Worm (Caenorhabditis elegans): Measurements from ENCODE around the gene F45D3.1.

Gene F45D3.1

DNA sequence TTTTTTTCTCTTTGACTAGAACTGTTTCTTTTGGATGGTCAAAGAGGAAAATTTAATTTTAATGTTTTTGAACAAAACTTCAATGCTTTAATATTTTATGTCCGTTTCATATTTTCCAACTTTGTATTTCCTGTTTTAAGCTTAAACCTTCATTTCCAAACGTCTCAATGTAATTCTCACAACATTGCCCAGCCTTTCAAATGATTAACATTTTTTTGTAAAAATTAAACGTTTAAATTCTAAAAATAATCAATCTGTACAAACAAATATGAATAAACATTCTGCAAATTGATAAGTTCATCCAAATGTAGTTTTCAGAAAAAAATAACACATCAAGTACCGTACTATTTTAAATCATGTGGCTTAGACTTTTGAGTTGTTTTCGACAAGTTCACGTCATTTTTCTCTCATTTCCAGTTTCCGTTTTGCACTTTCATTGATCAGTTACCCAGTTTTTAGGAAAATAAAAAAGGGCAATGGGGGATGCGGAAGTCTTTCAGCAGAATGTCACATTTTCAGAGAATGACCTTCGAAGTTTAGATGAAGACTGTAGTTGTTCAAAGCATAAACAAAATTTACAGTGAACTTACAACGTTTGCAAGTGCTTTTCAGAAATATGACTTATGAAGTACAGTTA, 15.9 kb downstream of the F45D3.1 start:
- TF ChIP-seq hmg-20 (GFP tag; IDR thresholded peaks at IDR 0.05) (no peak), nhr-179 (tag; optimal IDR thresholded peaks at IDR 0.05) (no peak), madf-10 (tag; optimal IDR thresholded peaks at IDR 0.05) (no peak), ztf-6 (GFP tag; IDR thresholded peaks at IDR 0.05) (no peak)

DNA sequence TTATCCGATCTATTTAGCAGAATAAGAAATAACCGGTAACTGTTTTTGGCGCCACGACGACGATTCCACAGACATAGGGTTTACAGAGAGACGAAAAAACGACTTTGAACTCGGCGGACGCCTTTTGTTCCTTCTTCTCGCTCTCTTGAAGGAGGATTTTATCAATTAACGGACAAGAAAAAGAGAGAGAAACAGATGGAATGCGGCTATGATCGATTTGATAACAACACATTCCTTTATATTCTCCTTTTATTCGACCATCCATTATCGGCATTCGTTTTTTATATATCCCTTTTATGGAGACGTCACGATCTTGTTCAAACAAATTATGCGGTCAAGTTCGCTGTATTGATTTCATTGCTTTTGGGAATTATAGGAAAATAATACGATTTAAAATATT, 22.0 kb downstream of the F45D3.1 start:
- TF ChIP-seq sea-2 (GFP tag; IDR thresholded peaks at IDR 0.05) (no peak), ztf-26 (tag; optimal IDR thresholded peaks at IDR 0.05) (peak; percentile 18), nfyb-1 (GFP tag; IDR thresholded peaks at IDR 0.05) (peak; percentile 59; the same call in 1 of the 2 replicates), ama-1 (optimal IDR thresholded peaks at IDR 0.05) (peak; percentile 73), ama-1 (GFP tag; optimal IDR thresholded peaks at IDR 0.05) (no peak), rcor-1 (GFP tag; IDR thresholded peaks at IDR 0.05) (peak; percentile 10; the same call in 1 of the 2 replicates)

DNA sequence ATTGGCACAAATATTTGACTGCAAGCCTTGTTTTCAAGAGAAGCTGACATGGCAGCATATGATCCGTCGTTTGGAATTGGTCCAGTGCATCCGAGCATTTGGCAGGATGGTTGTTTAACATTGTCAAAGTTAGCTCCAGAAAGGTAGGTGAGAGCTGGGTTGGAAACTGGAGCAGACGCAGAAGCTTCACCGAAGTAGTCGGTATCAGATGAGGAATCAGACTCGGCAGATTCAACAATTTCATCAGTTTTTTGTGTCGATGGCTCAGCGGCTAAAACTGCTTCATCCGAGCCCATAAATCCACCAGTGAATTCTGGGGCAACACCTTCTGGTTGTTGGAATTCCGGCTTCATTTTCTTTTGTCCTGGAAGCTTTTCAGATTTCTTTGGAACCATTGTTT, 22.7 kb downstream of the F45D3.1 start:
- TF ChIP-seq ama-1 (optimal IDR thresholded peaks at IDR 0.05) (peak; percentile 81), ama-1 (GFP tag; optimal IDR thresholded peaks at IDR 0.05) (no peak), mcd-1 (GFP tag; IDR thresholded peaks at IDR 0.05) (0 out of 2 replicates have a peak, but pooled peaks have one; percentile 15), chd-7 (tag; optimal IDR thresholded peaks at IDR 0.05) (peak; percentile 5), sea-2 (GFP tag; IDR thresholded peaks at IDR 0.05) (no peak)

DNA sequence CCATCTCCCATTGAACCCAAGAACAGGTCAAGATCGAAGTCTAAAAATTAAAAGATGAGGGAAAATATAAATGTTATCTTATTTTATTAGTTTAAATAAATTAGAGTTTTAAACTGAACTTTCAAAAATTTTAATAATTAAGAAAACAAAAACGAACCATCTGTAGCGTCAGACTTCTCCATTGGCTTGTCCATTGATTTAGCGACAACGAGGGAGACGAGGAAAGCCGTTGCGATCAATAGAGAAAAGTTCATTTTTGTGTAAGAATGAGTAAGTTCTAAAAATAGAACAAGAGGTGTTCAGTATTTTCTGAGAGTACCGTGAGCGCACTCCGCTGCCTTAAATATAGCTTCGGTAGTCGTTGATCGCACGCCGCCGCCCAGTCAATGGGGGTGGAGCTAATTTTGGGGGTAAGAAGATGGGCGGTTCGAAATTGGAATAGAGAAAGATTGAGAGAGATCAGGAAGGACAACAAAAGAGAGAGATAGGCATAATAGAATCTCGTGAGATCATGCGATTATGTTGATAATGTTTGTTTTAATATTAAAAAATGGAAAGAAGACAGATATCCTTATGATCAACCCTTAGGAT, 23.3 kb downstream of the F45D3.1 start, which contains the start of gene F45D3.3:
F45D3.3 (minus strand) TSS at position 350 of the 591 bp plus-strand sequence.
- TF ChIP-seq lin-26 (GFP tag; IDR thresholded peaks at IDR 0.05) (peak; percentile 39; the same call in 1 of the 2 replicates), ztf-22 (GFP tag; optimal IDR thresholded peaks at IDR 0.05) (no peak), lag-1 (GFP tag; IDR thresholded peaks at IDR 0.05) (no peak), hmg-20 (GFP tag; IDR thresholded peaks at IDR 0.05) (no peak), aptf-3 (GFP tag; IDR thresholded peaks at IDR 0.05) (no peak), sea-2 (GFP tag; IDR thresholded peaks at IDR 0.05) (no peak), K12H6.12 (tag; optimal IDR thresholded peaks at IDR 0.05) (no peak), ekl-4 (GFP tag; IDR thresholded peaks at IDR 0.05) (no peak), ama-1 (optimal IDR thresholded peaks at IDR 0.05) (peak; percentile 61), ama-1 (GFP tag; optimal IDR thresholded peaks at IDR 0.05) (no peak)

DNA sequence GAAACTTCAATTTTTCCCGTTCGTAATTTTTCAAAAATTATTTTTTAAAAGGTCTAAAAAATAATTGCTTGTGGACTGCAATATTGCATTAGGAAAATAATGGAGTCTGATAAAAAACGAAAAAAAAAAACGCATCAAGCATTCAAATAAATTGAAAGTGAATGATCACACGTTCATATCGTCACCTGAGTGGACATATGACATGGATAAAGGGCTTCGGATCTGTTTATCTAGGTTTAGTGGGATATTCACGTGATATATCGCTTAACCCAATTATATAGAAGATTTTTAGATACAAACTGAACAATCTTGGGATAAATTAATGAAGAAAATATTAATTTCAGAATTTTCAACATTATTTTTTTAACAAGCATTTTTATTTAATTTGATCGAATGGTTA, 23.9 kb downstream of the F45D3.1 start:
- TF ChIP-seq attf-5 (GFP tag; optimal IDR thresholded peaks at IDR 0.05), result no peak
- TF ChIP-seq fkh-3 (tag; optimal IDR thresholded peaks at IDR 0.05), result no peak
- TF ChIP-seq Y67H2A.10 (GFP tag; conservative IDR thresholded peaks at IDR 0.05), result no peak
- TF ChIP-seq T07F8.4 (tag; optimal IDR thresholded peaks at IDR 0.05), result no peak
- TF ChIP-seq aptf-3 (GFP tag; IDR thresholded peaks at IDR 0.05), result no peak
- no peak for TF ChIP-seq F22D6.2 (tag; optimal IDR thresholded peaks at IDR 0.05)
- no peak for TF ChIP-seq zim-3 (tag; optimal IDR thresholded peaks at IDR 0.05)
- no peak for TF ChIP-seq hlh-12 (tag; optimal IDR thresholded peaks at IDR 0.05)

DNA sequence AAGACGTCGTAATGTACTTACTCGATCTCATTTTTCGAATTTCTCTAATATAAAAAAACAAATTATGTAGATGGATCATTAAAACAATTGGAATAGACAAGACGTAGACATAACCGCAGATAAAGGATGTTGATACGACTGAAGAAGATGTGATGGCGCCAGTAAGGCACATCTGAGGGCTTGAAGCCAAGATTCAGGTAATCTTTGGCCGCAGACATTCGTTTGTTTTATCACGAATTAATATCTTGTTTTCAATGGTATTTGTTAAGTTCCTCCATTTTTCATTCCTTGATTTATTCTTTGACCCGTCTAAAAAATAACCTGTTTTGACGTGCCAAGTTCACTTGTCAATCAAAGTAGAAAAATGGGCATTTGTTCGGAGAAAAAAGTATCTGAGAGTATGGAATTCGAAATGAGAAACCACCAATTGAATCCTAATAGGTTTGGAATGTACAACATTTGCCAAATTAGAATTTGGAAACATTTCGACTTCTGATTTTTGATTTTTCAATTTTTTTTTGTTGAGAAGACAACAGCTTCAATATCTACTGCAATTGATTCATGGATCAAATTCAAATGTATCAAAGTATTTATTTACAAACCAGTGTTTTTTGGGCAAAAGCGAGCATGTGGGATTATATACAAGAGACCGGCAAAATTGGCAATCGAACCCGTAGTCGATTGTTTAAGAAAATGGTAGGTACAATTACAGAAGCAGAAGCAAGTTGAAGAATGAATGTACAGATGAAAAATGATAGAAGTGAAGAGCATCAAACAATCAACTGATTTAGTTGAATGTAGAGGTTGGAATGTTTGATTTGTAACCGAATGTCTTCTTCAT, 25.0 kb downstream of the F45D3.1 start:
- TF ChIP-seq dpff-1 (tag; optimal IDR thresholded peaks at IDR 0.05) (no peak), rec-8 (tag; optimal IDR thresholded peaks at IDR 0.05) (no peak), lin-26 (GFP tag; IDR thresholded peaks at IDR 0.05) (peak; percentile 59; the same call in 1 of the 2 replicates), nfya-2 (GFP tag; IDR thresholded peaks at IDR 0.05) (no peak), ztf-26 (tag; optimal IDR thresholded peaks at IDR 0.05) (peak; percentile 13), attf-5 (GFP tag; optimal IDR thresholded peaks at IDR 0.05) (no peak), ZK185.1 (tag; optimal IDR thresholded peaks at IDR 0.05; ENCODE audit: poor library complexity, severe bottlenecking) (no peak), Y56A3A.18 (GFP tag; IDR thresholded peaks at IDR 0.05) (no peak), ceh-58 (GFP tag; IDR thresholded peaks at IDR 0.05) (no peak), K11D2.4 (GFP tag; IDR thresholded peaks at IDR 0.05) (peak; percentile 65), Y53G8AR.9 (GFP tag; conservative IDR thresholded peaks at IDR 0.05) (0 out of 2 replicates have a peak, but pooled peaks have one; percentile 26), ztf-3 (GFP tag; optimal IDR thresholded peaks at IDR 0.05) (no peak), madf-8 (GFP tag; conservative IDR thresholded peaks at IDR 0.05) (no peak), B0336.3 (GFP tag; IDR thresholded peaks at IDR 0.05) (peak; percentile 23; the same call in 1 of the 2 replicates), ztf-28 (GFP tag; IDR thresholded peaks at IDR 0.05) (no peak)

All from whole organism, young adult.